Fruit fly (Drosophila melanogaster): ENCODE measurements around the gene mRpS31.

dm6 chr3L:16025020-16025680 is 20.2 kb downstream of the mRpS31 start:
- TF ChIP-seq dl (GFP tag; optimal IDR thresholded peaks at IDR 0.05; ENCODE audit: insufficient read depth in 1 of 2, partially characterized antibody in 2 of 2), result no peak
- TF ChIP-seq CG9705 (GFP tag; optimal IDR thresholded peaks at IDR 0.05), result no peak
- TF ChIP-seq GATAd (GFP tag; optimal IDR thresholded peaks at IDR 0.05), result no peak
- no peak for TF ChIP-seq sv (GFP tag; optimal IDR thresholded peaks at IDR 0.05)
- TF ChIP-seq pan (optimal IDR thresholded peaks at IDR 0.05), result no peak
- no peak for TF ChIP-seq Rel (GFP tag; optimal IDR thresholded peaks at IDR 0.05)
- TF ChIP-seq Rel (tag; optimal IDR thresholded peaks at IDR 0.05), result no peak
- TF ChIP-seq Myc (optimal IDR thresholded peaks at IDR 0.05), result no peak

Measured in whole organism, wandering third instar larva.